Fruit fly (Drosophila melanogaster) whole organism, embryonic: ENCODE data around the gene PGAP1.

Experiments used
- Abd-B ChIP-seq: fragments of 200-800 bp; sonication (Bioruptor generic); optimal IDR thresholded peaks from 2 replicates; lab custom pipeline; 2018; ENCODE audit warnings: missing biosample characterization, mild to moderate bottlenecking, missing genetic modification characterization, moderate library complexity
- Aef1 ChIP-seq: fragments of 200-800 bp; sonication (Bioruptor generic); IDR thresholded peaks from 3 replicates; pipeline ENCODE4 v1.3.6; 2022; ENCODE audit warnings: missing biosample characterization, missing genetic modification characterization
- BtbVII ChIP-seq: fragments of 200-800 bp; sonication (Bioruptor generic); optimal IDR thresholded peaks from 3 replicates; lab custom pipeline; 2017; ENCODE audit warnings: missing biosample characterization, mild to moderate bottlenecking, missing genetic modification characterization
- CG10274 ChIP-seq: fragments of 200-800 bp; sonication (Bioruptor generic); optimal IDR thresholded peaks from 3 replicates; lab custom pipeline; 2017; ENCODE audit warnings: missing biosample characterization, mild to moderate bottlenecking, missing genetic modification characterization
- CG10543 ChIP-seq: fragments of 200-800 bp; sonication (Bioruptor generic); optimal IDR thresholded peaks from 3 replicates; lab custom pipeline; 2017; ENCODE audit warnings: missing biosample characterization, mild to moderate bottlenecking, missing genetic modification characterization, moderate library complexity
- CG10565 ChIP-seq: fragments of 200-800 bp; sonication (Bioruptor generic); optimal IDR thresholded peaks from 3 replicates; lab custom pipeline; 2016; ENCODE audit warnings: missing biosample characterization, mild to moderate bottlenecking, missing genetic modification characterization
- CG10979 ChIP-seq: fragments of 200-800 bp; sonication (Bioruptor generic); optimal IDR thresholded peaks from 2 replicates; lab custom pipeline; 2018; ENCODE audit warnings: missing biosample characterization, mild to moderate bottlenecking, missing genetic modification characterization, moderate library complexity
- CG1233 ChIP-seq: fragments of 200-800 bp; sonication (Bioruptor generic); optimal IDR thresholded peaks from 4 replicates; lab custom pipeline; 2018; ENCODE audit warnings: missing biosample characterization, mild to moderate bottlenecking, missing genetic modification characterization
- CG12769 ChIP-seq: fragments of 200-800 bp; sonication (Bioruptor generic); optimal IDR thresholded peaks from 2 replicates; lab custom pipeline; 2019; ENCODE audit warnings: missing biosample characterization, mild to moderate bottlenecking, missing genetic modification characterization, moderate library complexity
- CG15073 ChIP-seq: fragments of 200-800 bp; sonication (Bioruptor generic); optimal IDR thresholded peaks from 2 replicates; lab custom pipeline; 2016; ENCODE audit warnings: missing biosample characterization, missing genetic modification characterization
- CG15479 ChIP-seq: fragments of 200-800 bp; sonication (Bioruptor generic); optimal IDR thresholded peaks from 3 replicates; lab custom pipeline; 2019; ENCODE audit warnings: missing biosample characterization, mild to moderate bottlenecking, missing genetic modification characterization, moderate library complexity
- CG15514 ChIP-seq: fragments of 200-800 bp; sonication (Bioruptor generic); optimal IDR thresholded peaks from 3 replicates; lab custom pipeline; 2017; ENCODE audit warnings: missing biosample characterization, missing genetic modification characterization, mild to moderate bottlenecking, moderate library complexity, missing genetic modification reagents
- CG18476 ChIP-seq: fragments of 200-800 bp; sonication (Bioruptor generic); optimal IDR thresholded peaks from 2 replicates; lab custom pipeline; 2016; ENCODE audit warnings: missing biosample characterization, mild to moderate bottlenecking, missing genetic modification characterization
- CG30403 ChIP-seq: fragments of 200-800 bp; sonication (Bioruptor generic); optimal IDR thresholded peaks from 3 replicates; lab custom pipeline; 2016; ENCODE audit warnings: missing biosample characterization, missing genetic modification characterization
- CG33557 ChIP-seq: fragments of 200-800 bp; sonication (Bioruptor generic); optimal IDR thresholded peaks from 2 replicates; lab custom pipeline; 2019; ENCODE audit warnings: missing biosample characterization, mild to moderate bottlenecking, missing genetic modification characterization, moderate library complexity
- CG3995 ChIP-seq: fragments of 200-800 bp; sonication (Bioruptor generic); optimal IDR thresholded peaks from 3 replicates; lab custom pipeline; 2016; ENCODE audit warnings: missing biosample characterization, missing genetic modification characterization
- CG4424 ChIP-seq: fragments of 200-800 bp; sonication (Bioruptor generic); optimal IDR thresholded peaks from 3 replicates; lab custom pipeline; 2016; ENCODE audit warnings: missing biosample characterization, missing genetic modification characterization
- CG6791 ChIP-seq: fragments of 200-800 bp; sonication (Bioruptor generic); IDR thresholded peaks from 3 replicates; pipeline ENCODE4 v1.3.6; 2022; ENCODE audit warnings: missing biosample characterization, missing genetic modification characterization; ENCODE audit not compliant: partially characterized antibody
- CG7556 ChIP-seq: fragments of 200-800 bp; sonication (Bioruptor generic); optimal IDR thresholded peaks from 2 replicates; lab custom pipeline; 2017; ENCODE audit warnings: missing biosample characterization, mild to moderate bottlenecking, missing genetic modification characterization
- CG7928 ChIP-seq: fragments of 200-800 bp; sonication (Bioruptor generic); optimal IDR thresholded peaks from 2 replicates; lab custom pipeline; 2017; ENCODE audit warnings: missing biosample characterization, mild to moderate bottlenecking, missing genetic modification characterization
- CHES-1-like ChIP-seq: fragments of 200-800 bp; sonication (Bioruptor generic); optimal IDR thresholded peaks from 2 replicates; lab custom pipeline; 2016; ENCODE audit warnings: missing biosample characterization, missing genetic modification characterization
- Chrac-16 ChIP-seq: fragments of 200-800 bp; sonication (Bioruptor generic); optimal IDR thresholded peaks from 3 replicates; lab custom pipeline; 2016; ENCODE audit warnings: missing biosample characterization, missing genetic modification characterization
- CoRest ChIP-seq: fragments of 200-800 bp; sonication (Bioruptor generic); optimal IDR thresholded peaks from 3 replicates; lab custom pipeline; 2018; ENCODE audit warnings: missing biosample characterization, mild to moderate bottlenecking, missing genetic modification characterization, moderate library complexity
- E2f2 ChIP-seq: fragments of 200-800 bp; sonication (Bioruptor generic); IDR thresholded peaks from 2 replicates; pipeline ENCODE4 v1.3.6; 2022; ENCODE audit warnings: missing biosample characterization, missing genetic modification characterization
- Kr ChIP-seq: fragments of 200-800 bp; sonication (Bioruptor generic); optimal IDR thresholded peaks from 2 replicates; lab custom pipeline; 2017; ENCODE audit warnings: missing biosample characterization, mild to moderate bottlenecking, missing genetic modification characterization
- Med ChIP-seq: fragments of 200-800 bp; sonication (Bioruptor generic); peaks from one replicate; lab custom pipeline; 2016; ENCODE audit warnings: missing biosample characterization, missing genetic modification characterization, mild to moderate bottlenecking, inconsistent platforms, moderate library complexity
- Poxn ChIP-seq: fragments of 200-800 bp; sonication (Bioruptor generic); IDR thresholded peaks from 2 replicates; pipeline ENCODE4 v1.3.6; 2022; ENCODE audit warnings: missing biosample characterization, missing genetic modification characterization
- Sry-β ChIP-seq: fragments of 200-800 bp; sonication (Bioruptor generic); optimal IDR thresholded peaks from 2 replicates; lab custom pipeline; 2018; ENCODE audit warnings: missing biosample characterization, mild to moderate bottlenecking, missing genetic modification characterization, moderate library complexity
- Tbp ChIP-seq: fragments of >200 bp; optimal IDR thresholded peaks from 2 replicates; lab custom pipeline; 2018; ENCODE audit warnings: missing biosample characterization, missing genetic modification characterization
- Xrp1 ChIP-seq: fragments of 200-800 bp; sonication (Bioruptor generic); IDR thresholded peaks from 2 replicates; pipeline ENCODE4 v1.3.6; 2022; ENCODE audit warnings: missing biosample characterization, missing genetic modification characterization
- az2 ChIP-seq: fragments of 200-800 bp; sonication (Bioruptor generic); optimal IDR thresholded peaks from 3 replicates; lab custom pipeline; 2016; ENCODE audit warnings: missing biosample characterization, missing genetic modification characterization
- caup ChIP-seq: fragments of 200-800 bp; sonication (Bioruptor generic); optimal IDR thresholded peaks from 3 replicates; lab custom pipeline; 2017; ENCODE audit warnings: missing biosample characterization, mild to moderate bottlenecking, missing genetic modification characterization, moderate library complexity; ENCODE audit not compliant: severe bottlenecking
- gem ChIP-seq: fragments of 200-800 bp; sonication (Bioruptor generic); optimal IDR thresholded peaks from 2 replicates; lab custom pipeline; 2019; ENCODE audit warnings: missing biosample characterization, mild to moderate bottlenecking, missing genetic modification characterization, moderate library complexity
- h ChIP-seq: fragments of >200 bp; optimal IDR thresholded peaks from 2 replicates; lab custom pipeline; 2017
- hkb ChIP-seq, 2 experiments: fragments of 200-800 bp in 1 of 2; fragments of >200 bp in 1 of 2; sonication (Bioruptor generic) in 1 of 2; IDR thresholded peaks in 1 of 2; optimal IDR thresholded peaks in 1 of 2; 2 replicates each; pipeline versions ENCODE4 v1.3.6 to Lab custom; 2017 to 2022; ENCODE audit warnings: missing biosample characterization in 1 of 2, missing genetic modification characterization in 1 of 2
- ken ChIP-seq: fragments of 200-800 bp; sonication (Bioruptor generic); IDR thresholded peaks from 3 replicates; pipeline ENCODE4 v1.3.6; 2022; ENCODE audit warnings: missing biosample characterization, missing genetic modification characterization
- org-1 ChIP-seq: fragments of 200-800 bp; sonication (Bioruptor generic); optimal IDR thresholded peaks from 2 replicates; lab custom pipeline; 2017; ENCODE audit warnings: missing biosample characterization, missing genetic modification characterization
- pan ChIP-seq, 4 experiments: fragments of >200 bp in 3 of 4; fragments of 200-800 bp in 1 of 4; sonication (Bioruptor generic) in 1 of 4; optimal IDR thresholded peaks in 3 of 4; IDR thresholded peaks in 1 of 4; 2 replicates each; pipeline versions ENCODE4 v1.3.6 to Lab custom; 2017 to 2022; ENCODE audit warnings: missing biosample characterization in 2 of 4, missing genetic modification characterization in 2 of 4, mixed read lengths in 1 of 4
- pita ChIP-seq: fragments of 200-800 bp; sonication (Bioruptor generic); optimal IDR thresholded peaks from 2 replicates; lab custom pipeline; 2017; ENCODE audit warnings: missing biosample characterization, mild to moderate bottlenecking, missing genetic modification characterization
- pnt ChIP-seq: fragments of 200-800 bp; sonication (Bioruptor generic); optimal IDR thresholded peaks from 3 replicates; lab custom pipeline; 2016; ENCODE audit warnings: missing biosample characterization, missing genetic modification characterization
- run ChIP-seq: fragments of 200-800 bp; sonication (Bioruptor generic); optimal IDR thresholded peaks from 3 replicates; lab custom pipeline; 2018; ENCODE audit warnings: missing biosample characterization, mild to moderate bottlenecking, missing genetic modification characterization
- sc ChIP-seq, 3 experiments: fragments of >200 bp in 2 of 3; fragments of 200-800 bp in 1 of 3; sonication (Bioruptor generic) in 1 of 3; optimal IDR thresholded peaks; 2 replicates in 2 of 3; 3 replicates in 1 of 3; lab custom pipeline; 2017; ENCODE audit warnings: mild to moderate bottlenecking in 1 of 3, missing biosample characterization in 1 of 3, missing genetic modification characterization in 1 of 3, missing genetic modification reagents in 1 of 3
- so ChIP-seq: fragments of 200-800 bp; sonication (Bioruptor generic); IDR thresholded peaks from 3 replicates; pipeline ENCODE4 v1.3.6; 2022; ENCODE audit warnings: missing biosample characterization, missing genetic modification characterization
- tgo ChIP-seq: fragments of 200-800 bp; sonication (Bioruptor generic); IDR thresholded peaks from 3 replicates; pipeline ENCODE4 v1.3.6; 2022; ENCODE audit warnings: missing biosample characterization, missing genetic modification characterization
- tx ChIP-seq: fragments of 200-800 bp; sonication (Bioruptor generic); optimal IDR thresholded peaks from 2 replicates; lab custom pipeline; 2016; ENCODE audit warnings: missing biosample characterization, missing genetic modification characterization
- unc-4 ChIP-seq: fragments of 200-800 bp; sonication (Bioruptor generic); IDR thresholded peaks from 2 replicates; pipeline ENCODE4 v1.3.6; 2022; ENCODE audit warnings: missing biosample characterization, missing genetic modification characterization; ENCODE audit not compliant: partially characterized antibody
- wdn ChIP-seq: fragments of 200-800 bp; sonication (Bioruptor generic); IDR thresholded peaks from 2 replicates; pipeline ENCODE4 v1.3.6; 2022; ENCODE audit warnings: missing biosample characterization, missing genetic modification characterization

PGAP1 gene

DNA sequence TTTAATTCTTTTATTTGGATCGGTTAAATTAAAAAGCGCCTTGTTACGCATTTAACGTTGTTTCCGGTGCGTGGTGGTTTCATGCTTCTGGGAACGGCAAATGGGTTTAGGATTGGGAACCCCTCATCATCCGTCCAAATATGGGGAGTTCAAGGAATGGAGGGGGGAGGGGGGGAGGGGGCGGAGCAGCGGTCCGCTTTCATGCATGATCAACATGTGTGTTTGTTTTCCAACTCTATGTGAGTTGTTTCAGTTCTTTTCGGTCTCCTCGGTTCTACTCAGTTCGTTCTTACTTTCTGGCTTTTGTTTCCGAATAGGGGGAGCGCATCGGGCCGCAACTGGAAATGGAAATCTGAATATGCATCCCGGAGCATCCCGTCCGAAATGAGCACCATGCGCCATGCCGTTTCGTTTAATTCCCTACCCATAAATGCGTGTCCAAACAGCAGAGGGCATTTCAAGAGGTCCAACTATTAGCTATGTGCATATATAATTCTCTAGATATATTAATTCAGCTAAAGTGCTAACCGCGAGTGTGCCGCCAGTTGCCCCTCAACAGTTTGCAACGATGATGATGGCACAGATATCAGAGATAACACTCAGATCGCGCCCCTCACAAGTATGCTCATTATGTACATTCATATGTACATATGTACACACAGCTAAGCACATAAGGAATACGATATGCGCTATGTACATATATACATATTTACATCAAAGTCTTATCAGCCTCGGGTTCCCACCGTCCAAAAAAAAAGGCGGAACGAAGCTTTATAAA lies 11.7 kb downstream of the PGAP1 start:
- peak; percentile 92 for TF ChIP-seq CoRest (tag; lab: Kevin White, UChicago)
- peak; percentile 62 for TF ChIP-seq CG7928 (GFP tag; lab: Kevin White, UChicago)
- TF ChIP-seq Abd-B, result peak; percentile 38
- peak; percentile 77 for TF ChIP-seq CG10274
- TF ChIP-seq CG10543, result peak; percentile 98
- peak; percentile 92; the same call in 2 of the 3 replicates for TF ChIP-seq so (GFP tag; lab: Robert Waterston, UW)
- TF ChIP-seq Kr (GFP tag; lab: Kevin White, UChicago), result peak; percentile 92
- TF ChIP-seq Sry-β, result peak; percentile 77
- peak; percentile 71 for TF ChIP-seq E2f2 (GFP tag; lab: Robert Waterston, UW)
- TF ChIP-seq Xrp1, result peak; percentile 97
- TF ChIP-seq CG15479 (GFP tag; lab: Kevin White, UChicago), result peak; percentile 47
- no peak for TF ChIP-seq pan (optimal IDR thresholded peaks at IDR 0.05; lab: Kevin White, UChicago)
- peak in 1 of 2 experiments; percentile 85 for TF ChIP-seq pan (GFP tag; optimal IDR thresholded peaks at IDR 0.05 in 1 of 2, IDR thresholded peaks at IDR 0.05 in 1 of 2)
- peak; percentile 93 for TF ChIP-seq CG15514 (GFP tag; lab: Kevin White, UChicago)
- TF ChIP-seq CG12769 (tag; lab: Kevin White, UChicago), result peak; percentile 94
- peak; percentile 74; the same call in 1 of the 2 replicates for TF ChIP-seq wdn (GFP tag; lab: Robert Waterston, UW)
- TF ChIP-seq pita (GFP tag; lab: Kevin White, UChicago), result no peak
- peak; percentile 73 for TF ChIP-seq CG10979 (tag; lab: Kevin White, UChicago)
- peak; percentile 45; the same call in 2 of the 3 replicates for TF ChIP-seq Aef1
- TF ChIP-seq org-1 (GFP tag; lab: Kevin White, UChicago), result peak; percentile 92
- no peak for TF ChIP-seq CG6791
- TF ChIP-seq CG3995, result no peak
- peak; percentile 98 for TF ChIP-seq CG1233 (GFP tag; lab: Kevin White, UChicago)
- peak; percentile 93 for TF ChIP-seq CG18476 (GFP tag; lab: Kevin White, UChicago)
- peak; percentile 98 for TF ChIP-seq Med (GFP tag; lab: Kevin White, UChicago)
- peak; percentile 93 for TF ChIP-seq BtbVII (GFP tag; lab: Kevin White, UChicago)
- peak; percentile 97 for TF ChIP-seq caup (GFP tag; lab: Kevin White, UChicago)
- no peak; the same call in 1 of the 2 replicates for TF ChIP-seq Poxn (GFP tag; lab: Robert Waterston, UW)
- no peak for TF ChIP-seq Tbp (GFP tag; lab: Kevin White, UChicago)
- peak; percentile 64 for TF ChIP-seq CG30403
- no peak for TF ChIP-seq h (lab: Kevin White, UChicago)
- peak; percentile 61 for TF ChIP-seq CG15073 (GFP tag; lab: Kevin White, UChicago)
- TF ChIP-seq az2, result peak; percentile 48
- peak; percentile 83 for TF ChIP-seq run
- TF ChIP-seq CG7556, result peak; percentile 92
- TF ChIP-seq tgo (GFP tag; lab: Robert Waterston, UW), result peak; percentile 62; the same call in 2 of the 3 replicates
- TF ChIP-seq CG4424, result peak; percentile 87
- peak; percentile 84 for TF ChIP-seq ken (GFP tag; lab: Robert Waterston, UW)
- peak; percentile 98 for TF ChIP-seq CG33557
- peak; percentile 89 for TF ChIP-seq CHES-1-like
- peak; percentile 77 for TF ChIP-seq CG10565 (GFP tag; lab: Kevin White, UChicago)
- TF ChIP-seq Chrac-16 (GFP tag; lab: Kevin White, UChicago), result peak; percentile 43
- peak; percentile 91 for TF ChIP-seq pnt (GFP tag; lab: Kevin White, UChicago)
- no peak for TF ChIP-seq hkb (optimal IDR thresholded peaks at IDR 0.05; lab: Kevin White, UChicago)
- TF ChIP-seq hkb (GFP tag; IDR thresholded peaks at IDR 0.05; lab: Robert Waterston, UW), result peak; percentile 92
- TF ChIP-seq gem (tag; lab: Kevin White, UChicago), result peak; percentile 92
- TF ChIP-seq tx, result peak; percentile 72
- TF ChIP-seq unc-4, result no peak
- TF ChIP-seq sc (optimal IDR thresholded peaks at IDR 0.05; lab: Kevin White, UChicago), result no peak
- TF ChIP-seq sc (GFP tag; optimal IDR thresholded peaks at IDR 0.05; lab: Kevin White, UChicago), result peak; percentile 93
